Worm (Caenorhabditis elegans): Measurements from ENCODE around the gene M163.7.

DNA sequence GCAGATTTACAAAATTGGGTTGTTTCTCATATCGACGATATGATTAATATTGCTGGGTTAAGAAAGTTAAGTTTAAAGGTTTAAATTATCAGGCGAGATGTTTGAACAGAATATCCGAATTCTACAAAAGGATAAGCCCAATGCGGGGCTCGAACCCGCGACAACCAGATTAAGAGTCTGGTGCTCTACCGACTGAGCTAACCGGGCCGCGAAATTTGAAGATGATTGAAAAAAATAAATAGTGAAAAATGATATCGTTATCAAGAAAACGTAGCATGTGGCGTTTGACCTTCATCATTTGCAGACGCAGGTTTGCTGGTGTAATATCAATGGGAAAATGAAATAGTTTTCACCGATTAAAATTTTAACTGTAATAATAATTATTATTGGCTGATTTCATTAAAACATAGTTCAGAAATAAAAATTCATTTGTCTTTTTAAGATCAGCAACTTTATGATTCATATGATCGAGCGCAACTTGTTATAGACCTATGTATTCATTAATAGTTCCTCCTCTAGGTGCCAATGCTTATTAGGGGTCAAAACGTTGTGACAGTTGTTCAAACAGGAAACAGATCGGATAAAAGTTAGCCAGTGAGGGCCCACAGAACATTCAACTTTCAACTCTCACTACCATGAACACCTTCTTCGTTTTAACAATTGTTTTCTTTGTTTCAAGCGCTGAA lies 14.3 kb downstream of the M163.7 start, which contains the start of gene M163.11:
- TF ChIP-seq ceh-13 (GFP tag; optimal IDR thresholded peaks at IDR 0.05): no peak
- no peak for TF ChIP-seq flt-1 (GFP tag; IDR thresholded peaks at IDR 0.05)
- no peak for TF ChIP-seq sea-1 (GFP tag; conservative IDR thresholded peaks at IDR 0.05)
- TF ChIP-seq B0310.2 (tag; optimal IDR thresholded peaks at IDR 0.05): no peak
- no peak for TF ChIP-seq scrt-1 (GFP tag; IDR thresholded peaks at IDR 0.05)
- no peak for TF ChIP-seq ama-1 (optimal IDR thresholded peaks at IDR 0.05)
- no peak for TF ChIP-seq ets-7 (tag; optimal IDR thresholded peaks at IDR 0.05)
- TF ChIP-seq tra-4 (tag; optimal IDR thresholded peaks at IDR 0.05): no peak
- TF ChIP-seq hmg-4 (GFP tag; optimal IDR thresholded peaks at IDR 0.05): no peak
- TF ChIP-seq ceh-36 (tag; optimal IDR thresholded peaks at IDR 0.05): no peak

Measured in whole organism, early embryonic.